Worm (Caenorhabditis elegans) whole organism, L4/young adult: Measurements from ENCODE around the gene F37C12.14.

Experiments
- W03F9.2 ChIP-seq: fragments of 150-350 bp; optimal IDR thresholded peaks from 2 replicates; lab custom pipeline; 2014; ENCODE audit warnings: missing biosample characterization, missing genetic modification characterization
- dao-5 ChIP-seq: sonication (generic microtip); optimal IDR thresholded peaks from 2 replicates; lab custom pipeline; 2016; ENCODE audit warnings: missing genotype, missing genetic modification characterization, moderate library complexity, missing compliant biosample characterization
- him-1 ChIP-seq: sonication (generic microtip); optimal IDR thresholded peaks from 2 replicates; lab custom pipeline; 2016; ENCODE audit warnings: missing genotype, missing genetic modification reagents, missing genetic modification characterization, missing compliant biosample characterization

DNA sequence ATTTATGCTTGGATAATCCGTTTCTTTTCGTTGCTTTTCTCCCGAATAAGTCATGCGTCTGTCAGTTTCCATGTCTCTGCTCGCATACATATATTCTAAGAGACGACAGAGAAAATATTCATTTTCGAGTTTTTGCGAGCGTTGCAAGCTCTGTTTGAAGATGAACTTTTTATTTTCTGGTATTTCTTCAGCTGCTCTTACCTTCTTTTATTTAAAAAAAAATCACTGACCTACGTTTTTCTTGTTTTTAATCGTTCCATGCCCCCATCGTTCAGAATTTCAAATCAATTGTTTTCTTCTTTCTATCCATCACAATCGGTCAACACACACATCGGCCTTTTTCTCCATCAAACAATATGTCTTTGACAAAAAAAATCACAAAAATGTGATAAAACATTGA is 25.1 kb upstream of the F37C12.14 start:
- TF ChIP-seq him-1 (tag; lab: Kevin White, UChicago) (no peak), W03F9.2 (no peak), dao-5 (tag; lab: Kevin White, UChicago) (no peak)
